Fruit fly (Drosophila melanogaster) whole organism, embryonic: Measurements from ENCODE around the gene CG33307.

Experiments
- ATbp ChIP-seq: fragments of 200-800 bp; sonication (Bioruptor generic); optimal IDR thresholded peaks from 2 replicates; lab custom pipeline; 2017; ENCODE audit warnings: missing biosample characterization, mild to moderate bottlenecking, missing genetic modification characterization, missing genetic modification reagents
- Adf1 ChIP-seq: fragments of 200-800 bp; sonication (Bioruptor generic); IDR thresholded peaks from 2 replicates; pipeline ENCODE4 v1.3.6; 2022; ENCODE audit warnings: missing biosample characterization, missing genetic modification characterization
- Blimp-1 ChIP-seq: fragments of 200-800 bp; sonication (Bioruptor generic); optimal IDR thresholded peaks from 3 replicates; lab custom pipeline; 2018; ENCODE audit warnings: missing biosample characterization, missing genetic modification characterization, mild to moderate bottlenecking, moderate library complexity, missing genetic modification reagents
- CG1024 ChIP-seq: fragments of 200-800 bp; sonication (Bioruptor generic); IDR thresholded peaks from 2 replicates; pipeline ENCODE4 v1.3.6; 2022; ENCODE audit warnings: missing biosample characterization, missing genetic modification characterization
- CG10462 ChIP-seq: fragments of 200-800 bp; sonication (Bioruptor generic); optimal IDR thresholded peaks from 2 replicates; lab custom pipeline; 2016; ENCODE audit warnings: missing biosample characterization, missing genetic modification characterization
- CG10543 ChIP-seq: fragments of 200-800 bp; sonication (Bioruptor generic); optimal IDR thresholded peaks from 3 replicates; lab custom pipeline; 2017; ENCODE audit warnings: missing biosample characterization, mild to moderate bottlenecking, missing genetic modification characterization, moderate library complexity
- CG13296 ChIP-seq: fragments of 200-800 bp; sonication (Bioruptor generic); optimal IDR thresholded peaks from 3 replicates; lab custom pipeline; 2018; ENCODE audit warnings: missing biosample characterization, mild to moderate bottlenecking, missing genetic modification characterization
- CG13424 ChIP-seq: fragments of 200-800 bp; sonication (Bioruptor generic); optimal IDR thresholded peaks from 2 replicates; lab custom pipeline; 2019; ENCODE audit warnings: missing biosample characterization, mild to moderate bottlenecking, missing genetic modification characterization, moderate library complexity
- CG14860 ChIP-seq: fragments of 200-800 bp; sonication (Bioruptor generic); IDR thresholded peaks from 3 replicates; pipeline ENCODE4 v1.3.6; 2022; ENCODE audit warnings: missing biosample characterization, missing genetic modification characterization; ENCODE audit not compliant: partially characterized antibody
- CG15269 ChIP-seq: fragments of 200-800 bp; sonication (Bioruptor generic); optimal IDR thresholded peaks from 2 replicates; lab custom pipeline; 2018; ENCODE audit warnings: missing biosample characterization, mild to moderate bottlenecking, missing genetic modification characterization, moderate library complexity
- CG15514 ChIP-seq: fragments of 200-800 bp; sonication (Bioruptor generic); optimal IDR thresholded peaks from 3 replicates; lab custom pipeline; 2017; ENCODE audit warnings: missing biosample characterization, missing genetic modification characterization, mild to moderate bottlenecking, moderate library complexity, missing genetic modification reagents
- CG17568 ChIP-seq: fragments of 200-800 bp; sonication (Bioruptor generic); optimal IDR thresholded peaks from 2 replicates; lab custom pipeline; 2018; ENCODE audit warnings: missing biosample characterization, mild to moderate bottlenecking, missing genetic modification characterization, moderate library complexity
- CG18764 ChIP-seq: fragments of 200-800 bp; sonication (Bioruptor generic); optimal IDR thresholded peaks from 3 replicates; lab custom pipeline; 2016; ENCODE audit warnings: missing biosample characterization, missing genetic modification characterization
- CG2116 ChIP-seq: fragments of 200-800 bp; sonication (Bioruptor generic); optimal IDR thresholded peaks from 3 replicates; lab custom pipeline; 2018; ENCODE audit warnings: missing biosample characterization, mild to moderate bottlenecking, missing genetic modification characterization
- CG2120 ChIP-seq: fragments of 200-800 bp; sonication (Bioruptor generic); optimal IDR thresholded peaks from 3 replicates; lab custom pipeline; 2016; ENCODE audit warnings: missing biosample characterization, missing genetic modification characterization
- CG30403 ChIP-seq: fragments of 200-800 bp; sonication (Bioruptor generic); optimal IDR thresholded peaks from 3 replicates; lab custom pipeline; 2016; ENCODE audit warnings: missing biosample characterization, missing genetic modification characterization
- CG32532 ChIP-seq: fragments of 200-800 bp; sonication (Bioruptor generic); IDR thresholded peaks from 2 replicates; pipeline ENCODE4 v1.3.6; 2022; ENCODE audit warnings: missing biosample characterization, missing genetic modification characterization
- CG34422 ChIP-seq: fragments of 200-800 bp; sonication (Bioruptor generic); IDR thresholded peaks from 3 replicates; pipeline ENCODE4 v1.3.6; 2022; ENCODE audit warnings: missing biosample characterization, missing genetic modification characterization
- CG5245 ChIP-seq: fragments of 200-800 bp; sonication (Bioruptor generic); optimal IDR thresholded peaks from 3 replicates; lab custom pipeline; 2016; ENCODE audit warnings: missing biosample characterization, missing genetic modification characterization
- CG6689 ChIP-seq: fragments of 200-800 bp; sonication (Bioruptor generic); IDR thresholded peaks from 2 replicates; pipeline ENCODE4 v1.3.6; 2022; ENCODE audit warnings: missing biosample characterization, missing genetic modification characterization
- CG7357 ChIP-seq: fragments of 200-800 bp; sonication (Bioruptor generic); IDR thresholded peaks from 3 replicates; pipeline ENCODE4 v1.3.6; 2022; ENCODE audit warnings: missing biosample characterization, missing genetic modification characterization
- HHEX ChIP-seq: fragments of 200-800 bp; sonication (Bioruptor generic); optimal IDR thresholded peaks from 3 replicates; lab custom pipeline; 2017; ENCODE audit warnings: missing biosample characterization, mild to moderate bottlenecking, missing genetic modification characterization, missing genetic modification reagents
- Med ChIP-seq: fragments of 200-800 bp; sonication (Bioruptor generic); peaks from one replicate; lab custom pipeline; 2016; ENCODE audit warnings: missing biosample characterization, missing genetic modification characterization, mild to moderate bottlenecking, inconsistent platforms, moderate library complexity
- Pdp1 ChIP-seq, 2 experiments: fragments of 200-800 bp; sonication (Bioruptor generic); optimal IDR thresholded peaks; 3 replicates each; lab custom pipeline; 2016; ENCODE audit warnings: missing biosample characterization in 2 of 2, missing genetic modification characterization in 2 of 2, mild to moderate bottlenecking in 1 of 2, moderate library complexity in 1 of 2
- Scr ChIP-seq: fragments of 200-800 bp; sonication (Bioruptor generic); IDR thresholded peaks from 2 replicates; pipeline ENCODE4 v1.3.6; 2022; ENCODE audit warnings: missing biosample characterization, missing genetic modification characterization; ENCODE audit not compliant: partially characterized antibody
- Sin3A ChIP-seq: fragments of >200 bp; optimal IDR thresholded peaks from 2 replicates; lab custom pipeline; 2018
- az2 ChIP-seq: fragments of 200-800 bp; sonication (Bioruptor generic); optimal IDR thresholded peaks from 3 replicates; lab custom pipeline; 2016; ENCODE audit warnings: missing biosample characterization, missing genetic modification characterization
- bigmax ChIP-seq: fragments of 200-800 bp; sonication (Bioruptor generic); optimal IDR thresholded peaks from 2 replicates; lab custom pipeline; 2018; ENCODE audit warnings: missing biosample characterization, mild to moderate bottlenecking, missing genetic modification characterization
- br ChIP-seq: fragments of >200 bp; optimal IDR thresholded peaks from 2 replicates; lab custom pipeline; 2017
- chinmo ChIP-seq: fragments of 200-800 bp; sonication (Bioruptor generic); IDR thresholded peaks from 4 replicates; pipeline ENCODE4 v1.3.6; 2022; ENCODE audit warnings: missing biosample characterization, missing genetic modification characterization; ENCODE audit not compliant: partially characterized antibody
- chm ChIP-seq: fragments of 200-800 bp; sonication (Bioruptor generic); IDR thresholded peaks from 2 replicates; pipeline ENCODE4 v1.3.6; 2022; ENCODE audit warnings: missing biosample characterization, missing genetic modification characterization
- ci ChIP-seq: fragments of 200-800 bp; sonication (Bioruptor generic); IDR thresholded peaks from 3 replicates; pipeline ENCODE4 v1.3.6; 2022; ENCODE audit warnings: missing biosample characterization, missing genetic modification characterization
- crol ChIP-seq: fragments of 200-800 bp; sonication (Bioruptor generic); IDR thresholded peaks from 2 replicates; pipeline ENCODE4 v1.3.6; 2022; ENCODE audit warnings: missing biosample characterization, missing genetic modification characterization
- cwo ChIP-seq: fragments of 200-800 bp; sonication (Bioruptor generic); optimal IDR thresholded peaks from 3 replicates; lab custom pipeline; 2017; ENCODE audit warnings: missing biosample characterization, missing genetic modification characterization, mild to moderate bottlenecking, moderate library complexity, missing genetic modification reagents
- esg ChIP-seq: fragments of 200-800 bp; sonication (Bioruptor generic); conservative IDR thresholded peaks from 2 replicates; pipeline ENCODE4 v1.3.6; 2022; ENCODE audit warnings: missing biosample characterization, missing genetic modification characterization
- fd96Cb ChIP-seq: fragments of 200-800 bp; sonication (Bioruptor generic); optimal IDR thresholded peaks from 2 replicates; lab custom pipeline; 2018; ENCODE audit warnings: missing biosample characterization, mild to moderate bottlenecking, missing genetic modification characterization, moderate library complexity
- gcm ChIP-seq: fragments of 200-800 bp; sonication (Bioruptor generic); optimal IDR thresholded peaks from 2 replicates; lab custom pipeline; 2019; ENCODE audit warnings: missing biosample characterization, mild to moderate bottlenecking, missing genetic modification characterization, moderate library complexity
- hkb ChIP-seq, 2 experiments: fragments of 200-800 bp in 1 of 2; fragments of >200 bp in 1 of 2; sonication (Bioruptor generic) in 1 of 2; IDR thresholded peaks in 1 of 2; optimal IDR thresholded peaks in 1 of 2; 2 replicates each; pipeline versions ENCODE4 v1.3.6 to Lab custom; 2017 to 2022; ENCODE audit warnings: missing biosample characterization in 1 of 2, missing genetic modification characterization in 1 of 2
- nau ChIP-seq: fragments of 200-800 bp; sonication (Bioruptor generic); optimal IDR thresholded peaks from 3 replicates; lab custom pipeline; 2017; ENCODE audit warnings: missing biosample characterization, mild to moderate bottlenecking, missing genetic modification characterization, missing genetic modification reagents
- nom ChIP-seq: fragments of 200-800 bp; sonication (Bioruptor generic); optimal IDR thresholded peaks from 2 replicates; lab custom pipeline; 2017; ENCODE audit warnings: missing biosample characterization, missing genetic modification characterization, mild to moderate bottlenecking, moderate library complexity, missing genetic modification reagents
- p53 ChIP-seq: fragments of 200-800 bp; sonication (Bioruptor generic); optimal IDR thresholded peaks from 2 replicates; lab custom pipeline; 2016; ENCODE audit warnings: missing biosample characterization, missing genetic modification characterization
- row ChIP-seq: fragments of 200-800 bp; sonication (Bioruptor generic); IDR thresholded peaks from 3 replicates; pipeline ENCODE4 v1.3.6; 2022; ENCODE audit warnings: missing biosample characterization, missing genetic modification characterization
- sc ChIP-seq, 3 experiments: fragments of >200 bp in 2 of 3; fragments of 200-800 bp in 1 of 3; sonication (Bioruptor generic) in 1 of 3; optimal IDR thresholded peaks; 2 replicates in 2 of 3; 3 replicates in 1 of 3; lab custom pipeline; 2017; ENCODE audit warnings: mild to moderate bottlenecking in 1 of 3, missing biosample characterization in 1 of 3, missing genetic modification characterization in 1 of 3, missing genetic modification reagents in 1 of 3
- tgo ChIP-seq: fragments of 200-800 bp; sonication (Bioruptor generic); IDR thresholded peaks from 3 replicates; pipeline ENCODE4 v1.3.6; 2022; ENCODE audit warnings: missing biosample characterization, missing genetic modification characterization
- tna ChIP-seq: fragments of 200-800 bp; sonication (Bioruptor generic); IDR thresholded peaks from 2 replicates; pipeline ENCODE4 v1.3.6; 2022; ENCODE audit warnings: missing biosample characterization, missing genetic modification characterization; ENCODE audit not compliant: partially characterized antibody
- trem ChIP-seq: fragments of 200-800 bp; optimal IDR thresholded peaks from 3 replicates; lab custom pipeline; 2019; ENCODE audit warnings: missing biosample characterization, mild to moderate bottlenecking, missing genetic modification characterization, moderate library complexity
- vvl ChIP-seq: fragments of 200-800 bp; sonication (Bioruptor generic); IDR thresholded peaks from 2 replicates; pipeline ENCODE4 v1.3.6; 2022; ENCODE audit warnings: missing biosample characterization, missing genetic modification characterization
- wor ChIP-seq: fragments of 200-800 bp; sonication (Bioruptor generic); IDR thresholded peaks from 2 replicates; pipeline ENCODE4 v1.3.6; 2022; ENCODE audit warnings: missing biosample characterization, missing genetic modification characterization

CG33307 gene

dm6 chr2L:13802075-13802639 lies 39.2 kb downstream of the CG33307 start:
- TF ChIP-seq nau (GFP tag; lab: Kevin White, UChicago) (no peak), CG18764 (GFP tag; lab: Kevin White, UChicago) (no peak), wor (no peak), CG30403 (GFP tag; lab: Kevin White, UChicago) (no peak), CG5245 (GFP tag; lab: Kevin White, UChicago) (no peak), CG10462 (GFP tag; lab: Kevin White, UChicago) (no peak), CG7357 (GFP tag; lab: Robert Waterston, UW) (no peak), CG14860 (GFP tag; lab: Robert Waterston, UW) (no peak), CG15269 (tag; lab: Kevin White, UChicago) (peak; percentile 13), CG17568 (no peak), tna (no peak), CG6689 (GFP tag; lab: Robert Waterston, UW) (no peak), crol (GFP tag; lab: Robert Waterston, UW) (peak; percentile 45; the same call in 1 of the 2 replicates), Pdp1 (GFP tag; optimal IDR thresholded peaks at IDR 0.05; lab: Kevin White, UChicago) (peak in 1 of 2 experiments; percentile 45), bigmax (no peak), CG2120 (GFP tag; lab: Kevin White, UChicago) (no peak), cwo (GFP tag; lab: Kevin White, UChicago) (peak; percentile 22), trem (tag; lab: Kevin White, UChicago) (no peak), row (GFP tag; lab: Robert Waterston, UW) (no peak), Adf1 (peak; percentile 22; the same call in 1 of the 2 replicates), fd96Cb (tag; lab: Kevin White, UChicago) (no peak), Med (GFP tag; lab: Kevin White, UChicago) (peak; percentile 60), gcm (GFP tag; lab: Kevin White, UChicago) (no peak), esg (GFP tag; lab: Robert Waterston, UW) (no peak), ci (no peak), CG10543 (GFP tag; lab: Kevin White, UChicago) (peak; percentile 50), CG2116 (GFP tag; lab: Kevin White, UChicago) (no peak), p53 (GFP tag; lab: Kevin White, UChicago) (no peak), CG15514 (GFP tag; lab: Kevin White, UChicago) (no peak), sc (optimal IDR thresholded peaks at IDR 0.05; lab: Kevin White, UChicago) (no peak), sc (GFP tag; optimal IDR thresholded peaks at IDR 0.05; lab: Kevin White, UChicago) (no peak), CG13424 (tag; lab: Kevin White, UChicago) (no peak), br (lab: Kevin White, UChicago) (no peak), tgo (GFP tag; lab: Robert Waterston, UW) (no peak), CG13296 (GFP tag; lab: Kevin White, UChicago) (no peak), vvl (GFP tag; lab: Robert Waterston, UW) (peak; percentile 46; the same call in 1 of the 2 replicates), nom (GFP tag; lab: Kevin White, UChicago) (no peak), CG32532 (GFP tag; lab: Robert Waterston, UW) (0 out of 2 replicates have a peak, but pooled peaks have one; percentile 18), az2 (GFP tag; lab: Kevin White, UChicago) (no peak), Scr (GFP tag; lab: Robert Waterston, UW) (no peak), Sin3A (no peak), Blimp-1 (no peak), CG34422 (GFP tag; lab: Robert Waterston, UW) (no peak), chm (no peak), hkb (optimal IDR thresholded peaks at IDR 0.05; lab: Kevin White, UChicago) (no peak), hkb (GFP tag; IDR thresholded peaks at IDR 0.05; lab: Robert Waterston, UW) (no peak), ATbp (GFP tag; lab: Kevin White, UChicago) (no peak), CG1024 (GFP tag; lab: Robert Waterston, UW) (no peak), chinmo (GFP tag; lab: Robert Waterston, UW) (peak; percentile 83; the same call in 3 of the 4 replicates), HHEX (GFP tag; lab: Kevin White, UChicago) (no peak)
